Worm (Caenorhabditis elegans) whole organism, L1 larva: ENCODE data around the gene str-206.

Experiments used
- C34B4.2 ChIP-seq: sonication (generic microtip); optimal IDR thresholded peaks from 2 replicates; lab custom pipeline; 2017; ENCODE audit warnings: mild to moderate bottlenecking, missing genetic modification characterization, missing compliant biosample characterization
- F16B12.6 ChIP-seq: fragments of 150-350 bp; optimal IDR thresholded peaks from 2 replicates; lab custom pipeline; 2014; ENCODE audit warnings: missing biosample characterization, missing genetic modification characterization
- Y116A8C.19 ChIP-seq: sonication (generic microtip); optimal IDR thresholded peaks from 2 replicates; lab custom pipeline; 2016; ENCODE audit warnings: missing compliant biosample characterization, missing genetic modification characterization, borderline replicate concordance
- aly-2 ChIP-seq: fragments of 150-350 bp; optimal IDR thresholded peaks from 2 replicates; lab custom pipeline; 2014; ENCODE audit warnings: missing biosample characterization, missing genetic modification characterization
- ceh-63 ChIP-seq: fragments of 200-800 bp; sonication (Bioruptor generic); optimal IDR thresholded peaks from 2 replicates; lab custom pipeline; 2018; ENCODE audit warnings: mild to moderate bottlenecking, missing genetic modification characterization, missing compliant biosample characterization
- ceh-8 ChIP-seq: fragments of 200-800 bp; sonication (Bioruptor generic); optimal IDR thresholded peaks from 2 replicates; lab custom pipeline; 2018; ENCODE audit warnings: mild to moderate bottlenecking, missing genetic modification characterization, moderate library complexity, missing compliant biosample characterization
- ceh-88 ChIP-seq: fragments of 200-800 bp; sonication (Bioruptor generic); IDR thresholded peaks from 2 replicates; pipeline ENCODE4 v1.3.6; 2022; ENCODE audit warnings: missing genetic modification characterization, missing compliant biosample characterization
- dpl-1 ChIP-seq, 3 experiments: fragments of 150-350 bp in 2 of 3; sonication (generic microtip) in 1 of 3; optimal IDR thresholded peaks; 2 replicates each; lab custom pipeline; 2014 to 2017; ENCODE audit warnings: missing biosample characterization in 3 of 3, missing genetic modification characterization in 3 of 3, missing genetic modification reagents in 3 of 3
- efl-1 ChIP-seq, 4 experiments: fragments of 150-350 bp; optimal IDR thresholded peaks in 3 of 4; peaks in 1 of 4; 1 replicate in 1 of 4; 2 replicates in 3 of 4; lab custom pipeline; 2014; ENCODE audit warnings: missing biosample characterization in 2 of 4, missing genetic modification characterization in 2 of 4, missing genetic modification reagents in 2 of 4
- egl-13 ChIP-seq: sonication (generic microtip); optimal IDR thresholded peaks from 2 replicates; lab custom pipeline; 2016; ENCODE audit warnings: missing genotype, missing genetic modification reagents, missing genetic modification characterization, missing compliant biosample characterization
- elt-2 ChIP-seq: sonication (generic microtip); optimal IDR thresholded peaks from 2 replicates; lab custom pipeline; 2016; ENCODE audit warnings: missing genetic modification characterization, mild to moderate bottlenecking, inconsistent platforms, missing compliant biosample characterization, missing genetic modification reagents
- elt-3 ChIP-seq, 6 experiments: fragments of 150-350 bp in 1 of 6; sonication (generic microtip); optimal IDR thresholded peaks; 2 replicates each; lab custom pipeline; 2017 to 2018; ENCODE audit warnings: missing biosample characterization in 6 of 6, missing genetic modification characterization in 6 of 6, inconsistent platforms in 1 of 6
- fkh-10 ChIP-seq: sonication (generic microtip); optimal IDR thresholded peaks from 2 replicates; lab custom pipeline; 2017; ENCODE audit warnings: missing biosample characterization, missing genetic modification reagents, missing genetic modification characterization
- fkh-4 ChIP-seq: sonication (generic microtip); optimal IDR thresholded peaks from 2 replicates; lab custom pipeline; 2016; ENCODE audit warnings: missing compliant biosample characterization, missing genetic modification characterization, borderline replicate concordance
- fkh-8 ChIP-seq: sonication (generic microtip); optimal IDR thresholded peaks from 2 replicates; lab custom pipeline; 2016; ENCODE audit warnings: mild to moderate bottlenecking, missing genetic modification characterization, missing compliant biosample characterization
- grh-1 ChIP-seq: fragments of 200-800 bp; sonication (Bioruptor generic); IDR thresholded peaks from 2 replicates; pipeline ENCODE4 v1.3.6; 2022; ENCODE audit warnings: missing genetic modification reagents, missing genetic modification characterization, missing compliant biosample characterization
- hlh-4 ChIP-seq: sonication (generic microtip); optimal IDR thresholded peaks from 2 replicates; lab custom pipeline; 2016; ENCODE audit warnings: mild to moderate bottlenecking, missing genetic modification characterization, missing compliant biosample characterization
- hpl-2 ChIP-seq: fragments of 150-350 bp; optimal IDR thresholded peaks from 2 replicates; lab custom pipeline; 2014; ENCODE audit warnings: missing biosample characterization, missing genetic modification reagents, missing genetic modification characterization
- irx-1 ChIP-seq: sonication (generic microtip); optimal IDR thresholded peaks from 2 replicates; lab custom pipeline; 2016; ENCODE audit warnings: missing genetic modification characterization, missing compliant biosample characterization
- isw-1 ChIP-seq: fragments of 200-800 bp; sonication (Bioruptor generic); IDR thresholded peaks from 2 replicates; pipeline ENCODE4 v1.3.6; 2022; ENCODE audit warnings: missing genetic modification characterization, missing compliant biosample characterization
- lin-13 ChIP-seq: fragments of 150-350 bp; optimal IDR thresholded peaks from 2 replicates; lab custom pipeline; 2014; ENCODE audit warnings: missing biosample characterization, missing genetic modification reagents, missing genetic modification characterization
- lin-14 ChIP-seq: fragments of 200-800 bp; sonication (Bioruptor generic); optimal IDR thresholded peaks from 2 replicates; lab custom pipeline; 2018; ENCODE audit warnings: mild to moderate bottlenecking, missing genetic modification characterization, moderate library complexity, missing compliant biosample characterization
- lin-39 ChIP-seq: fragments of 150-350 bp; optimal IDR thresholded peaks from 2 replicates; lab custom pipeline; 2014; ENCODE audit warnings: missing biosample characterization, missing genetic modification reagents, missing genetic modification characterization
- lir-3 ChIP-seq: sonication (generic microtip); optimal IDR thresholded peaks from 2 replicates; lab custom pipeline; 2016; ENCODE audit warnings: mild to moderate bottlenecking, missing genetic modification characterization, moderate library complexity, missing compliant biosample characterization; ENCODE audit not compliant: poor library complexity
- mab-9 ChIP-seq: fragments of 200-800 bp; sonication (Bioruptor generic); IDR thresholded peaks from 2 replicates; pipeline ENCODE4 v1.3.6; 2022; ENCODE audit warnings: missing genetic modification reagents, missing genetic modification characterization, missing compliant biosample characterization
- mdl-1 ChIP-seq, 2 experiments: fragments of 150-350 bp; optimal IDR thresholded peaks; 2 replicates each; lab custom pipeline; 2014 to 2017; ENCODE audit warnings: missing biosample characterization in 2 of 2, missing genetic modification characterization in 2 of 2, inconsistent platforms in 1 of 2
- mef-2 ChIP-seq: fragments of 150-350 bp; optimal IDR thresholded peaks from 2 replicates; lab custom pipeline; 2014; ENCODE audit warnings: missing biosample characterization, missing genetic modification characterization
- nhr-11 ChIP-seq: fragments of 150-350 bp; optimal IDR thresholded peaks from 2 replicates; lab custom pipeline; 2014; ENCODE audit warnings: missing biosample characterization, missing genetic modification characterization
- nhr-12 ChIP-seq: sonication (generic microtip); optimal IDR thresholded peaks from 2 replicates; lab custom pipeline; 2017; ENCODE audit warnings: missing biosample characterization, missing genetic modification characterization
- nhr-19 ChIP-seq: fragments of 200-800 bp; sonication (Bioruptor generic); conservative IDR thresholded peaks from 2 replicates; pipeline ENCODE4 v1.3.6; 2022; ENCODE audit warnings: missing genetic modification characterization, missing compliant biosample characterization
- nhr-20 ChIP-seq: sonication (generic microtip); optimal IDR thresholded peaks from 2 replicates; lab custom pipeline; 2016; ENCODE audit warnings: mild to moderate bottlenecking, missing genetic modification characterization, missing compliant biosample characterization
- nhr-71 ChIP-seq: sonication (generic microtip); optimal IDR thresholded peaks from 2 replicates; lab custom pipeline; 2016; ENCODE audit warnings: mild to moderate bottlenecking, missing genetic modification characterization, moderate library complexity, missing compliant biosample characterization
- nhr-76 ChIP-seq: sonication (generic microtip); optimal IDR thresholded peaks from 2 replicates; lab custom pipeline; 2017; ENCODE audit warnings: missing biosample characterization, missing genetic modification characterization
- nhr-77 ChIP-seq: fragments of 150-350 bp; optimal IDR thresholded peaks from 2 replicates; lab custom pipeline; 2014; ENCODE audit warnings: missing biosample characterization, missing genetic modification characterization
- nhr-84 ChIP-seq: sonication (generic microtip); optimal IDR thresholded peaks from 2 replicates; lab custom pipeline; 2017; ENCODE audit warnings: missing biosample characterization, missing genetic modification characterization
- nhr-85 ChIP-seq: sonication (generic microtip); peaks from one replicate; lab custom pipeline; 2016; ENCODE audit warnings: missing genetic modification characterization, inconsistent platforms, missing compliant biosample characterization
- nhr-90 ChIP-seq: sonication (generic microtip); optimal IDR thresholded peaks from 2 replicates; lab custom pipeline; 2016; ENCODE audit warnings: mild to moderate bottlenecking, missing genetic modification characterization, missing compliant biosample characterization; ENCODE audit not compliant: poor library complexity
- pag-3 ChIP-seq: sonication (generic microtip); optimal IDR thresholded peaks from 2 replicates; lab custom pipeline; 2017; ENCODE audit warnings: missing genetic modification characterization, mild to moderate bottlenecking, missing compliant biosample characterization, antibody characterized with exemption, borderline replicate concordance; ENCODE audit not compliant: insufficient read depth
- pax-3 ChIP-seq: fragments of 200-800 bp; sonication (Bioruptor generic); optimal IDR thresholded peaks from 2 replicates; lab custom pipeline; 2018; ENCODE audit warnings: mild to moderate bottlenecking, missing genetic modification characterization, moderate library complexity, missing compliant biosample characterization
- snu-23 ChIP-seq: sonication (generic microtip); optimal IDR thresholded peaks from 2 replicates; lab custom pipeline; 2016; ENCODE audit warnings: missing genetic modification characterization, missing compliant biosample characterization
- sox-4 ChIP-seq: sonication (generic microtip); optimal IDR thresholded peaks from 2 replicates; lab custom pipeline; 2016; ENCODE audit warnings: missing genetic modification characterization, missing compliant biosample characterization
- sptf-1 ChIP-seq: fragments of 150-350 bp; optimal IDR thresholded peaks from 2 replicates; lab custom pipeline; 2014; ENCODE audit warnings: missing biosample characterization, missing genetic modification characterization
- sup-37 ChIP-seq: fragments of 200-800 bp; sonication (Bioruptor generic); optimal IDR thresholded peaks from 2 replicates; lab custom pipeline; 2018; ENCODE audit warnings: mild to moderate bottlenecking, missing genetic modification characterization, missing compliant biosample characterization
- tbx-2 ChIP-seq: sonication (generic microtip); optimal IDR thresholded peaks from 2 replicates; lab custom pipeline; 2016; ENCODE audit warnings: missing genetic modification characterization, missing compliant biosample characterization
- unc-30 ChIP-seq: sonication (generic microtip); optimal IDR thresholded peaks from 2 replicates; lab custom pipeline; 2017; ENCODE audit warnings: missing biosample characterization, missing genetic modification characterization
- unc-86 ChIP-seq: sonication (generic microtip); optimal IDR thresholded peaks from 2 replicates; lab custom pipeline; 2016; ENCODE audit warnings: missing genetic modification characterization, missing compliant biosample characterization
- unc-98 ChIP-seq: fragments of 200-800 bp; sonication (Bioruptor generic); IDR thresholded peaks from 2 replicates; pipeline ENCODE4 v1.3.6; 2022; ENCODE audit warnings: missing genetic modification characterization, missing compliant biosample characterization
- xbp-1 ChIP-seq: sonication (generic microtip); optimal IDR thresholded peaks from 2 replicates; lab custom pipeline; 2016; ENCODE audit warnings: missing genetic modification characterization, missing compliant biosample characterization
- zag-1 ChIP-seq: fragments of 150-350 bp; optimal IDR thresholded peaks from 2 replicates; lab custom pipeline; 2014; ENCODE audit warnings: missing biosample characterization, missing genetic modification characterization
- zip-4 ChIP-seq: fragments of 200-800 bp; sonication (Bioruptor generic); optimal IDR thresholded peaks from 2 replicates; lab custom pipeline; 2018; ENCODE audit warnings: mild to moderate bottlenecking, missing genetic modification characterization, moderate library complexity, missing compliant biosample characterization
- ztf-4 ChIP-seq: fragments of 150-350 bp; optimal IDR thresholded peaks from 2 replicates; lab custom pipeline; 2014; ENCODE audit warnings: missing biosample characterization, missing genetic modification characterization

str-206 gene

DNA sequence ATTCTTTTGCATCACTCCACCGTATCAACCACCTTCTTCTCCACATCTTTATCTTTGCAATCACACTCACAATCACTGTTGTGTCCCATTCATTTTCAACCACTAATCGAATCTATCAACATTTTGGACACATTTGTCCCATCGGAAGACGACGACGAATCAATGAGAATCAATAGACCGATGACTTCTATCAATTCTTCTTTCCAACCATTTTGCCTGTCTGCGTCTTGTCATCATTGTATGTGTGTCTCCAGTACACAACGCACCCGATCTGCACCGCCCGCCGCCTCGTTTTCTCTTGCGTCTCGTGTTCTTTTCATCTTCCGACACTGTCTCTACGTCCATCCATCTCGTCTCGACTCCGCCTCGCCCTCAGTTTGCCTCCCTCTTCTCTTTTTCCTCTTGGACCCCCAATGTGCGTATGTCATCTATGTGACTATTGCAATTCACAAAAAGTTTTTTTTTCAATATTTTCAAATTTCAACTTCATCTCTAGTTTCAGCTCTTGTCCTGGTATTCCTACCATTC lies 28.6 kb downstream of the str-206 start, which contains the start of gene dmd-7 (continued):
- TF ChIP-seq unc-98 (no peak), F16B12.6 (tag; lab: Kevin White, UChicago) (no peak), unc-86 (tag; lab: Kevin White, UChicago) (peak; percentile 83), nhr-20 (tag; lab: Kevin White, UChicago) (peak; percentile 99), nhr-71 (peak; percentile 97), elt-2 (tag; lab: Kevin White, UChicago) (peak; percentile 51), hpl-2 (GFP tag; lab: Kevin White, UChicago) (peak; percentile 18), unc-30 (tag; lab: Kevin White, UChicago) (no peak), lin-14 (GFP tag; lab: Kevin White, UChicago) (peak; percentile 99), fkh-8 (tag; lab: Kevin White, UChicago) (no peak), efl-1 (optimal IDR thresholded peaks at IDR 0.05; lab: Kevin White, UChicago) (peak; percentile 62 to 66), efl-1 (GFP tag; optimal IDR thresholded peaks at IDR 0.05 in 1 of 2; lab: Kevin White, UChicago) (peak; percentile 36 to 95), pax-3 (tag; lab: Kevin White, UChicago) (no peak), nhr-19 (GFP tag; lab: Robert Waterston, UW) (peak; percentile 91), fkh-4 (tag; lab: Kevin White, UChicago) (no peak), sox-4 (tag; lab: Kevin White, UChicago) (peak; percentile 90), ztf-4 (tag; lab: Kevin White, UChicago) (peak; percentile 86), mef-2 (tag; lab: Kevin White, UChicago) (no peak), ceh-8 (GFP tag; lab: Kevin White, UChicago) (peak; percentile 31), grh-1 (GFP tag; lab: Robert Waterston, UW) (peak; percentile 91), lin-39 (tag; lab: Kevin White, UChicago) (peak; percentile 3), nhr-11 (tag; lab: Kevin White, UChicago) (peak; percentile 78), ceh-63 (GFP tag; lab: Kevin White, UChicago) (no peak), lin-13 (peak; percentile 54), ceh-88 (GFP tag; lab: Robert Waterston, UW) (peak; percentile 60; the same call in 1 of the 2 replicates), tbx-2 (tag; lab: Kevin White, UChicago) (peak; percentile 93), sptf-1 (tag; lab: Kevin White, UChicago) (no peak), lir-3 (tag; lab: Kevin White, UChicago) (peak; percentile 6), mab-9 (GFP tag; lab: Robert Waterston, UW) (0 out of 2 replicates have a peak, but pooled peaks have one; percentile 40), mdl-1 (tag; optimal IDR thresholded peaks at IDR 0.05; lab: Kevin White, UChicago) (peak in 1 of 2 experiments; percentile 90), pag-3 (tag; lab: Kevin White, UChicago) (no peak), hlh-4 (no peak), nhr-76 (tag; lab: Kevin White, UChicago) (peak; percentile 58), snu-23 (peak; percentile 95), nhr-12 (no peak), irx-1 (tag; lab: Kevin White, UChicago) (peak; percentile 77), zag-1 (tag; lab: Kevin White, UChicago) (no peak), zip-4 (peak; percentile 4), aly-2 (tag; lab: Kevin White, UChicago) (no peak), nhr-84 (tag; lab: Kevin White, UChicago) (no peak), dpl-1 (GFP tag; optimal IDR thresholded peaks at IDR 0.05; lab: Kevin White, UChicago) (peak; percentile 29 to 43 (median 43)), nhr-85 (tag; lab: Kevin White, UChicago) (peak; percentile 100), nhr-90 (tag; lab: Kevin White, UChicago) (peak; percentile 91), egl-13 (tag; lab: Kevin White, UChicago) (peak; percentile 53), Y116A8C.19 (tag; lab: Kevin White, UChicago) (no peak), sup-37 (GFP tag; lab: Kevin White, UChicago) (no peak), fkh-10 (peak; percentile 32), isw-1 (GFP tag; lab: Robert Waterston, UW) (peak; percentile 61), elt-3 (tag; optimal IDR thresholded peaks at IDR 0.05; lab: Kevin White, UChicago) (peak; percentile 64 to 96 (median 90)), C34B4.2 (tag; lab: Kevin White, UChicago) (no peak), nhr-77 (tag; lab: Kevin White, UChicago) (peak; percentile 79), xbp-1 (tag; lab: Kevin White, UChicago) (peak; percentile 86)
